Worm (Caenorhabditis elegans) whole organism, late embryonic: ENCODE data around the gene acr-14.

Experiments
- C38D4.7 ChIP-seq: fragments of 200-800 bp; sonication (Bioruptor generic); optimal IDR thresholded peaks from 2 replicates; lab custom pipeline; 2018; ENCODE audit warnings: mild to moderate bottlenecking, missing genetic modification characterization, moderate library complexity, missing compliant biosample characterization
- F13H6.1 ChIP-seq: sonication (generic microtip); optimal IDR thresholded peaks from 2 replicates; lab custom pipeline; 2016; ENCODE audit warnings: missing genetic modification characterization, missing compliant biosample characterization
- K09A11.1 ChIP-seq: sonication (generic microtip); optimal IDR thresholded peaks from 2 replicates; lab custom pipeline; 2017; ENCODE audit warnings: antibody characterized with exemption, mild to moderate bottlenecking, missing genetic modification characterization, missing compliant biosample characterization; ENCODE audit not compliant: insufficient read depth
- T23F11.4 ChIP-seq: fragments of 200-800 bp; sonication (Bioruptor generic); optimal IDR thresholded peaks from 2 replicates; lab custom pipeline; 2018; ENCODE audit warnings: mild to moderate bottlenecking, missing genetic modification characterization, missing compliant biosample characterization
- Y22D7AL.16 ChIP-seq: sonication (generic microtip); optimal IDR thresholded peaks from 2 replicates; lab custom pipeline; 2016; ENCODE audit warnings: missing genetic modification characterization, missing compliant biosample characterization
- ahr-1 ChIP-seq: sonication (generic microtip); optimal IDR thresholded peaks from 2 replicates; lab custom pipeline; 2016; ENCODE audit warnings: missing genetic modification characterization, missing compliant biosample characterization
- ama-1 ChIP-seq: fragments of 150-350 bp; optimal IDR thresholded peaks from 2 replicates; lab custom pipeline; 2014
- ceh-14 ChIP-seq: sonication (generic microtip); optimal IDR thresholded peaks from 2 replicates; lab custom pipeline; 2016; ENCODE audit warnings: missing genotype, missing genetic modification characterization, missing compliant biosample characterization
- ceh-18 ChIP-seq: sonication (generic microtip); optimal IDR thresholded peaks from 2 replicates; lab custom pipeline; 2016; ENCODE audit warnings: missing genetic modification characterization, missing compliant biosample characterization
- ceh-19 ChIP-seq: fragments of 200-800 bp; sonication (Bioruptor generic); optimal IDR thresholded peaks from 2 replicates; lab custom pipeline; 2018; ENCODE audit warnings: mild to moderate bottlenecking, missing genetic modification characterization, missing compliant biosample characterization
- ceh-30 ChIP-seq: fragments of 150-350 bp; optimal IDR thresholded peaks from 2 replicates; lab custom pipeline; 2014; ENCODE audit warnings: missing biosample characterization, missing genetic modification characterization
- ceh-31 ChIP-seq: sonication (generic microtip); optimal IDR thresholded peaks from 2 replicates; lab custom pipeline; 2016; ENCODE audit warnings: missing genetic modification characterization, missing compliant biosample characterization
- ceh-34 ChIP-seq: sonication (generic microtip); optimal IDR thresholded peaks from 2 replicates; lab custom pipeline; 2016; ENCODE audit warnings: mild to moderate bottlenecking, missing genetic modification characterization, missing compliant biosample characterization
- ceh-48 ChIP-seq: sonication (generic microtip); optimal IDR thresholded peaks from 2 replicates; lab custom pipeline; 2016; ENCODE audit warnings: missing genetic modification characterization, inconsistent platforms, missing compliant biosample characterization
- ceh-6 ChIP-seq: fragments of 200-800 bp; sonication (Bioruptor generic); optimal IDR thresholded peaks from 2 replicates; lab custom pipeline; 2018; ENCODE audit warnings: mild to moderate bottlenecking, missing genetic modification characterization, missing compliant biosample characterization
- ceh-9 ChIP-seq: sonication (generic microtip); optimal IDR thresholded peaks from 2 replicates; lab custom pipeline; 2016; ENCODE audit warnings: mild to moderate bottlenecking, missing genetic modification characterization, inconsistent platforms, missing compliant biosample characterization
- che-1 ChIP-seq: sonication (generic microtip); optimal IDR thresholded peaks from 2 replicates; lab custom pipeline; 2016; ENCODE audit warnings: mild to moderate bottlenecking, missing genetic modification characterization, missing compliant biosample characterization
- dve-1 ChIP-seq: sonication (generic microtip); optimal IDR thresholded peaks from 2 replicates; lab custom pipeline; 2017; ENCODE audit warnings: antibody characterized with exemption, mild to moderate bottlenecking, missing genetic modification characterization, missing compliant biosample characterization
- elt-2 ChIP-seq: sonication (generic microtip); optimal IDR thresholded peaks from 2 replicates; lab custom pipeline; 2016; ENCODE audit warnings: missing genetic modification reagents, missing genetic modification characterization, missing compliant biosample characterization
- ets-4 ChIP-seq: sonication (generic microtip); optimal IDR thresholded peaks from 2 replicates; lab custom pipeline; 2016; ENCODE audit warnings: missing genetic modification characterization, missing compliant biosample characterization
- eyg-1 ChIP-seq: sonication (generic microtip); optimal IDR thresholded peaks from 2 replicates; lab custom pipeline; 2016; ENCODE audit warnings: missing genotype, missing genetic modification characterization, missing compliant biosample characterization
- fax-1 ChIP-seq: sonication (generic microtip); optimal IDR thresholded peaks from 2 replicates; lab custom pipeline; 2016; ENCODE audit warnings: missing genotype, missing genetic modification characterization, missing compliant biosample characterization
- fkh-10 ChIP-seq: fragments of 150-350 bp; optimal IDR thresholded peaks from 2 replicates; lab custom pipeline; 2014; ENCODE audit warnings: missing biosample characterization, missing genetic modification reagents, missing genetic modification characterization
- gmeb-2 ChIP-seq: sonication (generic microtip); optimal IDR thresholded peaks from 2 replicates; lab custom pipeline; 2016; ENCODE audit warnings: missing genetic modification characterization, inconsistent platforms, missing compliant biosample characterization
- hlh-30 ChIP-seq: sonication (generic microtip); optimal IDR thresholded peaks from 2 replicates; lab custom pipeline; 2017; ENCODE audit warnings: antibody characterized with exemption, missing genetic modification characterization, missing compliant biosample characterization; ENCODE audit not compliant: insufficient read depth
- hlh-8 ChIP-seq: sonication (generic microtip); optimal IDR thresholded peaks from 2 replicates; lab custom pipeline; 2016; ENCODE audit warnings: missing genotype, missing genetic modification characterization, missing compliant biosample characterization
- lin-11 ChIP-seq: fragments of 200-800 bp; sonication (Bioruptor generic); optimal IDR thresholded peaks from 2 replicates; lab custom pipeline; 2018; ENCODE audit warnings: mild to moderate bottlenecking, missing genetic modification characterization, missing compliant biosample characterization
- nfya-1 ChIP-seq: sonication (generic microtip); optimal IDR thresholded peaks from 2 replicates; lab custom pipeline; 2017; ENCODE audit warnings: missing genetic modification characterization, mild to moderate bottlenecking, missing compliant biosample characterization, antibody characterized with exemption, moderate library complexity
- nhr-11 ChIP-seq: fragments of 150-350 bp; optimal IDR thresholded peaks from 2 replicates; lab custom pipeline; 2014; ENCODE audit warnings: missing biosample characterization, missing genetic modification characterization
- odd-2 ChIP-seq: sonication (generic microtip); optimal IDR thresholded peaks from 2 replicates; lab custom pipeline; 2017; ENCODE audit warnings: antibody characterized with exemption, mild to moderate bottlenecking, missing genetic modification characterization, missing compliant biosample characterization
- pat-9 ChIP-seq: fragments of 200-800 bp; sonication (Bioruptor generic); optimal IDR thresholded peaks from 2 replicates; lab custom pipeline; 2018; ENCODE audit warnings: mild to moderate bottlenecking, missing genetic modification characterization, moderate library complexity, missing compliant biosample characterization
- pax-1 ChIP-seq: fragments of 150-350 bp; optimal IDR thresholded peaks from 2 replicates; lab custom pipeline; 2014; ENCODE audit warnings: missing biosample characterization, missing genetic modification characterization
- pha-4 ChIP-seq: fragments of 150-350 bp; optimal IDR thresholded peaks from 2 replicates; lab custom pipeline; 2018; ENCODE audit warnings: missing biosample characterization, missing genetic modification reagents, missing genetic modification characterization
- pqm-1 ChIP-seq: sonication (generic microtip); optimal IDR thresholded peaks from 2 replicates; lab custom pipeline; 2016; ENCODE audit warnings: missing genetic modification characterization, missing compliant biosample characterization
- ref-2 ChIP-seq: sonication (generic microtip); optimal IDR thresholded peaks from 2 replicates; lab custom pipeline; 2016; ENCODE audit warnings: missing genetic modification characterization, missing compliant biosample characterization
- rnt-1 ChIP-seq: sonication (generic microtip); optimal IDR thresholded peaks from 2 replicates; lab custom pipeline; 2016; ENCODE audit warnings: missing genetic modification characterization, missing compliant biosample characterization
- sdc-2 ChIP-seq: sonication (generic microtip); optimal IDR thresholded peaks from 2 replicates; lab custom pipeline; 2016; ENCODE audit warnings: missing genotype, missing genetic modification characterization, missing compliant biosample characterization
- sox-2 ChIP-seq: fragments of 200-800 bp; sonication (Bioruptor generic); IDR thresholded peaks from 2 replicates; pipeline ENCODE4 v1.3.6; 2022; ENCODE audit warnings: missing genetic modification reagents, missing genetic modification characterization, missing compliant biosample characterization
- tbx-2 ChIP-seq: sonication (generic microtip); optimal IDR thresholded peaks from 2 replicates; lab custom pipeline; 2016; ENCODE audit warnings: missing genetic modification characterization, missing compliant biosample characterization
- tbx-7 ChIP-seq: sonication (generic microtip); optimal IDR thresholded peaks from 2 replicates; lab custom pipeline; 2016; ENCODE audit warnings: missing genotype, missing genetic modification characterization, missing compliant biosample characterization
- unc-3 ChIP-seq, 2 experiments: fragments of 200-800 bp in 1 of 2; sonication (Bioruptor generic) in 1 of 2; sonication (generic microtip) in 1 of 2; conservative IDR thresholded peaks in 1 of 2; optimal IDR thresholded peaks in 1 of 2; 2 replicates each; pipeline versions ENCODE4 v1.3.6 to Lab custom; 2016 to 2022; ENCODE audit warnings: missing compliant biosample characterization in 2 of 2, missing genetic modification characterization in 2 of 2, missing genetic modification reagents in 1 of 2
- unc-42 ChIP-seq: sonication (generic microtip); optimal IDR thresholded peaks from 2 replicates; lab custom pipeline; 2016; ENCODE audit warnings: missing genotype, missing genetic modification characterization, missing compliant biosample characterization
- unc-55 ChIP-seq: sonication (generic microtip); optimal IDR thresholded peaks from 2 replicates; lab custom pipeline; 2017; ENCODE audit warnings: missing biosample characterization, missing genetic modification reagents, missing genetic modification characterization
- unc-86 ChIP-seq: sonication (generic microtip); optimal IDR thresholded peaks from 2 replicates; lab custom pipeline; 2016; ENCODE audit warnings: missing genetic modification characterization, missing compliant biosample characterization
- ztf-16 ChIP-seq: sonication (generic microtip); optimal IDR thresholded peaks from 2 replicates; lab custom pipeline; 2017; ENCODE audit warnings: missing genetic modification characterization, missing compliant biosample characterization

acr-14 gene

ce11 chrII:8187516-8187915 lies 10.5 kb upstream of the acr-14 start:
- TF ChIP-seq eyg-1 (tag; lab: Kevin White, UChicago): no peak
- no peak for TF ChIP-seq odd-2 (tag; lab: Kevin White, UChicago)
- TF ChIP-seq unc-3 (GFP tag; conservative IDR thresholded peaks at IDR 0.05; lab: Robert Waterston, UW): no peak
- TF ChIP-seq unc-3 (tag; optimal IDR thresholded peaks at IDR 0.05; lab: Kevin White, UChicago): no peak
- no peak for TF ChIP-seq ztf-16 (tag; lab: Kevin White, UChicago)
- no peak for TF ChIP-seq sox-2 (GFP tag; lab: Robert Waterston, UW)

ce11 chrII:8185016-8185493 lies 8.1 kb upstream of the acr-14 start, which contains the start of the genes mig-5 and cct-1:
mig-5 (minus strand) TSS chrII:8185023.
cct-1 (plus strand) TSS chrII:8185443.
- TF ChIP-seq ceh-14 (tag; lab: Kevin White, UChicago) (peak; percentile 80), ref-2 (tag; lab: Kevin White, UChicago) (peak; percentile 70), elt-2 (tag; lab: Kevin White, UChicago) (peak; percentile 59), unc-55 (GFP tag; lab: Kevin White, UChicago) (peak; percentile 86), nfya-1 (tag; lab: Kevin White, UChicago) (peak; percentile 94), ceh-6 (GFP tag; lab: Kevin White, UChicago) (no peak), ceh-31 (peak; percentile 68), tbx-7 (tag; lab: Kevin White, UChicago) (no peak), dve-1 (tag; lab: Kevin White, UChicago) (peak; percentile 33), T23F11.4 (no peak), K09A11.1 (tag; lab: Kevin White, UChicago) (peak; percentile 0), ceh-34 (tag; lab: Kevin White, UChicago) (peak; percentile 69), unc-86 (tag; lab: Kevin White, UChicago) (peak; percentile 66), gmeb-2 (tag; lab: Kevin White, UChicago) (no peak), ceh-48 (peak; percentile 24), pax-1 (tag; lab: Kevin White, UChicago) (peak; percentile 82), rnt-1 (tag; lab: Kevin White, UChicago) (peak; percentile 69), fax-1 (tag; lab: Kevin White, UChicago) (peak; percentile 31), ceh-19 (GFP tag; lab: Kevin White, UChicago) (peak; percentile 35), pqm-1 (tag; lab: Kevin White, UChicago) (no peak), unc-42 (tag; lab: Kevin White, UChicago) (peak; percentile 84), sdc-2 (no peak), F13H6.1 (tag; lab: Kevin White, UChicago) (peak; percentile 5), ets-4 (peak; percentile 12), C38D4.7 (no peak), Y22D7AL.16 (tag; lab: Kevin White, UChicago) (peak; percentile 28), tbx-2 (tag; lab: Kevin White, UChicago) (peak; percentile 69), ceh-30 (tag; lab: Kevin White, UChicago) (no peak), ceh-18 (tag; lab: Kevin White, UChicago) (peak; percentile 92), hlh-30 (tag; lab: Kevin White, UChicago) (peak; percentile 2), hlh-8 (tag; lab: Kevin White, UChicago) (peak; percentile 60)

- TF ChIP-seq hlh-8 (tag; lab: Kevin White, UChicago) (no peak), ahr-1 (tag; lab: Kevin White, UChicago) (no peak), ceh-6 (GFP tag; lab: Kevin White, UChicago) (no peak), lin-11 (tag; lab: Kevin White, UChicago) (no peak), ama-1 (lab: Kevin White, UChicago) (no peak), che-1 (tag; lab: Kevin White, UChicago) (no peak), unc-86 (tag; lab: Kevin White, UChicago) (no peak), fkh-10 (no peak), nhr-11 (tag; lab: Kevin White, UChicago) (no peak), ceh-9 (tag; lab: Kevin White, UChicago) (no peak), tbx-2 (tag; lab: Kevin White, UChicago) (no peak), pat-9 (no peak), pha-4 (tag; lab: Kevin White, UChicago) (no peak), gmeb-2 (tag; lab: Kevin White, UChicago) (no peak)
Observed at ce11 chrII:8181437-8181836, 4.4 kb upstream of the acr-14 start, which contains the start of gene dylt-3. dylt-3 (plus strand) TSS chrII:8181737.
